Fruit fly (Drosophila melanogaster): ENCODE measurements around the gene Arpc4.

DNA sequence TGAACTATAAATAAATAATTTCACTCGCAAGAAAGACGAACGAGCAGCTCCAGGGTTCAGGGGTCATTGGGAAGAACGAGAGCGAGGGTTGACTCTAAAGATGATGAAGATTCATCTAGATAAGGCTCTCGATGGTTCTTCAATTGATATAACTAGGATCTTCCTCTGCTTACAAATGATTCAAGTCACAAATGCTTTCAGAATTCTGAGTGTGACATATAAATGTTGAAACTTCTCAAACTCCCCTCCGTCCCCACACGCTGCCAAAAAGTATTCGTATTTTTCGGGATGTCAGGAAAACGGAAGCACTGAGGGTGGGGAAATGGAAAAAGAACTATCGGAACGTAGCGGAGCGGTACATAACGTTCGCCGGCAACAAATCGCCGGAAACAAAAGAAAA lies 46.2 kb downstream of the Arpc4 start:
- TF ChIP-seq CG8478 (optimal IDR thresholded peaks at IDR 0.05) = no peak
- TF ChIP-seq EcR (GFP tag; optimal IDR thresholded peaks at IDR 0.05) = no peak
- TF ChIP-seq Dll (optimal IDR thresholded peaks at IDR 0.05) = no peak
- no peak for TF ChIP-seq usp (GFP tag; optimal IDR thresholded peaks at IDR 0.05)

Measured in whole organism.